Worm (Caenorhabditis elegans): ENCODE measurements around the gene Y94H6A.7.

Gene Y94H6A.7

DNA sequence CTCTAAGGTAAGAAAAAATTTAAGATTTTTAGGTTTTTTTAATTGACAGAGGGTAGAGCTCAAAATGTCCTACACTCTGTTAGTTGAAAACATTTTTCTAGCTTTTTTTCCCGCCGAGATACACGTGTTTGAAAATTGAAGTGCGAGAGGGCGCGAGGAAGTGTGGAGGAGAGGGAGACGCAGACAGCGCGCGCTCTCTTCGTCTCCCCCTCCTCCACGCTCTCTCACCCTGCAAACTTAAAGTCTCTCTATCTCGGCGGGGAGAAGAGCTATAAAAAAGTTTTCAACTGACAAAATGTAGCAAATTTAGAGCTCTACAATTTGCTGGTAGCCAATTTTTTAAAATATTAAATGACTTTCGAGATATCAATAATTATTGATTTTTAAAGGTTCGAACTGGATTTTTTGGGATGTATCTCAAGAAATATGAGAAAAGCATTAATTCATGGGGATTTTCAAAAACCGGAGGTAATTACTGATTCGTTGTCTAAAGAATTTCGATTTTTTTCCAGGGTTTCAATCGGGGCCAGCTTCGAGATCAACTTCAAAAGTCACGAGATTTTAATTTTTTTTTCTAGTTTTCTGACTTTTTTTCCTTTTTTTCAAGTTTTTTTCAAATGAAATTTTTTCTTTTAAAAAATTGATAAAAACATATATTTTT lies 48.8 kb upstream of the Y94H6A.7 start (continued):
- TF ChIP-seq cebp-1 (GFP tag; IDR thresholded peaks at IDR 0.05): no peak
- peak; percentile 38 for TF ChIP-seq cebp-1 (tag; optimal IDR thresholded peaks at IDR 0.05)
- TF ChIP-seq him-1 (tag; optimal IDR thresholded peaks at IDR 0.05): no peak
- TF ChIP-seq rpc-1 (optimal IDR thresholded peaks at IDR 0.05): no peak
- TF ChIP-seq rpc-1 (tag; optimal IDR thresholded peaks at IDR 0.05): no peak
- peak; percentile 29; the same call in 1 of the 2 replicates for TF ChIP-seq Y53G8AR.9 (GFP tag; conservative IDR thresholded peaks at IDR 0.05)
- 0 out of 2 replicates have a peak, but pooled peaks have one; percentile 41 for TF ChIP-seq lin-26 (GFP tag; IDR thresholded peaks at IDR 0.05)
- no peak for TF ChIP-seq attf-6 (GFP tag; IDR thresholded peaks at IDR 0.05)
- TF ChIP-seq ztf-3 (GFP tag; optimal IDR thresholded peaks at IDR 0.05): no peak
- no peak for TF ChIP-seq ceh-27 (GFP tag; optimal IDR thresholded peaks at IDR 0.05)
- peak; percentile 77 for TF ChIP-seq zfh-2 (GFP tag; conservative IDR thresholded peaks at IDR 0.05)
- TF ChIP-seq madf-8 (GFP tag; conservative IDR thresholded peaks at IDR 0.05): no peak
- TF ChIP-seq F52B5.7 (tag; optimal IDR thresholded peaks at IDR 0.05): peak; percentile 69
- TF ChIP-seq dox-1 (GFP tag; IDR thresholded peaks at IDR 0.05): peak; percentile 27; the same call in 1 of the 2 replicates
- no peak for TF ChIP-seq Y56A3A.18 (GFP tag; IDR thresholded peaks at IDR 0.05)
- TF ChIP-seq hrde-1 (tag; optimal IDR thresholded peaks at IDR 0.05; ENCODE audit: borderline replicate concordance): no peak
- TF ChIP-seq atf-7 (tag; optimal IDR thresholded peaks at IDR 0.05): no peak

DNA sequence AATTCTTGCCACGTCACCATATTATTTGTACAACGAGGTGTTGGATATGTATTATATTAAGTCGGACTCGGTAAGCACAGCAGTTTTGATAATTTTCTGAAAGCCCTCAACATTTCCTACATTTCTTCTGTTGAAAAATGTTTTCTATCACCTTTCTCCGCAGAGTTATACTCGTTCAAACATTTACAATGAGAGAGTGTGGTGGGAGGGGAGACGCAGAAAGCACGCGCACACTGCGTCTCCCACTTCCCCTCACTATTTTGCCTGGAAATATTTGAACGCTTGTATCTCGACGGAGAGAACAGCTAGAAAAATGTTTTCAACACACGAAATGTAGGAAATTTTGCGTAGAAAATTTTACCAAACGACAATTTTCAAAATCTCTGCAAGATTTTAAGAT lies 47.8 kb upstream of the Y94H6A.7 start:
- TF ChIP-seq fkh-3 (tag; optimal IDR thresholded peaks at IDR 0.05) (no peak), repo-1 (tag; optimal IDR thresholded peaks at IDR 0.05) (no peak), aptf-2 (GFP tag; conservative IDR thresholded peaks at IDR 0.05) (no peak), hlh-26 (GFP tag; conservative IDR thresholded peaks at IDR 0.05) (no peak), hmg-1.2 (GFP tag; IDR thresholded peaks at IDR 0.05) (peak; percentile 78), ztf-28 (GFP tag; IDR thresholded peaks at IDR 0.05) (no peak), F37B4.10 (GFP tag; IDR thresholded peaks at IDR 0.05) (0 out of 2 replicates have a peak, but pooled peaks have one; percentile 57)

DNA sequence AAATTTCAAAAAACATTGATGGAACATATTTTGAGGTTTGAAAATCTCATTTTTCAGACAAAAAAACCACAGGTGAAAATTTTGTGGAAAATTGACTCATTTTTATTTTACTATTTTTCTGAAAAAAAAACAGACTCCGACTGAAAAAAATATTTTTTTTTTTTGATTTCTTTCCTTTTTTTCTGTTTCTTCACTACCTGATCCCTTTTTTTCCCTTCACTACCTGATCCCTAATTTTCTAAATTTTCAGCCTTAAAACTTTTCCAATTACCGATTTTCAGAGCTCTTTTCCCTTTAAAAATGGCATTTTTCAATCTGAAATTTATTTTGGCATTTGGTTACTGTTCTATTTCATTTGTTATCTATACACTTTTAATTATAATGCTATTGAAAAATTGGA lies 46.0 kb upstream of the Y94H6A.7 start, which contains the start of gene Y54G2A.77:
Gene Y54G2A.77 (plus strand): TSS at position 301 of the 400 bp plus-strand sequence.
- no peak for TF ChIP-seq repo-1 (tag; optimal IDR thresholded peaks at IDR 0.05)
- no peak for TF ChIP-seq dpff-1 (tag; optimal IDR thresholded peaks at IDR 0.05)
- no peak for TF ChIP-seq B0019.2 (GFP tag; conservative IDR thresholded peaks at IDR 0.05)
- no peak for TF ChIP-seq F10E7.11 (tag; optimal IDR thresholded peaks at IDR 0.05)

ce11 chrIV:2761477-2761876 lies 45.1 kb upstream of the Y94H6A.7 start:
- TF ChIP-seq mcd-1 (GFP tag; IDR thresholded peaks at IDR 0.05) (0 out of 2 replicates have a peak, but pooled peaks have one; percentile 11), hmg-1.2 (GFP tag; IDR thresholded peaks at IDR 0.05) (peak; percentile 89), egrh-3 (GFP tag; IDR thresholded peaks at IDR 0.05) (peak; percentile 60; the same call in 1 of the 2 replicates), zfh-2 (GFP tag; conservative IDR thresholded peaks at IDR 0.05) (peak; percentile 67; the same call in 1 of the 2 replicates), attf-3 (GFP tag; conservative IDR thresholded peaks at IDR 0.05) (no peak), bed-1 (GFP tag; IDR thresholded peaks at IDR 0.05) (no peak)

ce11 chrIV:2759163-2759562 lies 42.8 kb upstream of the Y94H6A.7 start, which contains the start of gene Y54G2A.38:
Gene Y54G2A.38 (plus strand): TSS chrIV:2759463.
- TF ChIP-seq lsy-27 (tag; optimal IDR thresholded peaks at IDR 0.05; ENCODE audit: borderline replicate concordance, insufficient read depth) (no peak), hmg-20 (GFP tag; IDR thresholded peaks at IDR 0.05) (no peak), F52B5.7 (tag; optimal IDR thresholded peaks at IDR 0.05) (no peak), F10E7.11 (tag; optimal IDR thresholded peaks at IDR 0.05) (no peak), nfya-2 (GFP tag; IDR thresholded peaks at IDR 0.05) (no peak), nhr-120 (GFP tag; IDR thresholded peaks at IDR 0.05) (no peak), zim-3 (tag; optimal IDR thresholded peaks at IDR 0.05) (no peak), snpc-3.4 (tag; optimal IDR thresholded peaks at IDR 0.05) (no peak), B0035.1 (tag; optimal IDR thresholded peaks at IDR 0.05) (no peak), Y79H2A.3 (GFP tag; conservative IDR thresholded peaks at IDR 0.05) (no peak), nhr-90 (tag; optimal IDR thresholded peaks at IDR 0.05) (no peak), tbx-9 (tag; optimal IDR thresholded peaks at IDR 0.05; ENCODE audit: borderline replicate concordance) (no peak), madf-6 (GFP tag; IDR thresholded peaks at IDR 0.05) (no peak), hrde-1 (tag; optimal IDR thresholded peaks at IDR 0.05; ENCODE audit: borderline replicate concordance) (no peak)
